Fruit fly (Drosophila melanogaster) whole organism, adult: Measurements from ENCODE around the gene CG6738.

Source experiments
- CG11617 ChIP-seq: fragments of 200-800 bp; sonication (Bioruptor generic); optimal IDR thresholded peaks from 2 replicates; lab custom pipeline; 2017; ENCODE audit warnings: mild to moderate bottlenecking, missing biosample characterization, missing genetic modification reagents, missing genetic modification characterization
- CG12768 ChIP-seq: fragments of 200-800 bp; sonication (Bioruptor generic); optimal IDR thresholded peaks from 2 replicates; lab custom pipeline; 2017; ENCODE audit warnings: missing biosample characterization, missing genetic modification characterization, mild to moderate bottlenecking, moderate library complexity, missing genetic modification reagents
- CG7045 ChIP-seq: fragments of 200-800 bp; sonication (Bioruptor generic); optimal IDR thresholded peaks from 2 replicates; lab custom pipeline; 2017; ENCODE audit warnings: missing biosample characterization, mild to moderate bottlenecking, missing genetic modification characterization
- Hr96 ChIP-seq: fragments of 200-800 bp; sonication (Bioruptor generic); optimal IDR thresholded peaks from 2 replicates; lab custom pipeline; 2016; ENCODE audit warnings: missing biosample characterization, missing genetic modification characterization
- Mnt ChIP-seq: fragments of 200-800 bp; sonication (Bioruptor generic); optimal IDR thresholded peaks from 2 replicates; lab custom pipeline; 2016; ENCODE audit warnings: missing biosample characterization, mild to moderate bottlenecking, missing genetic modification characterization
- bab1 ChIP-seq: fragments of 200-800 bp; sonication (Bioruptor generic); optimal IDR thresholded peaks from 3 replicates; lab custom pipeline; 2019; ENCODE audit warnings: missing biosample characterization, mild to moderate bottlenecking, missing genetic modification characterization, moderate library complexity
- pad ChIP-seq: fragments of 200-800 bp; sonication (Bioruptor generic); optimal IDR thresholded peaks from 3 replicates; lab custom pipeline; 2017; ENCODE audit warnings: missing biosample characterization, missing genetic modification characterization, mild to moderate bottlenecking, moderate library complexity, missing genetic modification reagents

DNA sequence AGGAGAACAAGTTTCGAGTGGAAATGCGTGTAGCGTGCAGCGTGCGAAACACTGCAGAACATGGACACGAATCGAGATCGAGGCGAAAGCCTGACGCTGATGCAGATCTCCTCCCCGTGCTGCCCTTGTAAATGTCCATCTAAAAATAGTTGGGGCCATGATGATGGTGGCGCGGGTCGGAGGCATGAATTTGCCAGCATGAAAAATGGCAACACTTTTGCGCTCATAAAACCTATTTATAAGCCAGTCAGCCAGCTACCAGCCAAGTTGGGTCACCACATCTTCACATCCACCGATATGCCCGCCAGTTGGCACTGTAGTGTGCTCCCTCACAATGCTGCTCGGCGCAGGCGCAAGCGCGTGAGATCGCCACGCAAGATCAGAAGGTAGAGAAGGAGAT is 49.1 kb downstream of the CG6738 start:
- no peak for TF ChIP-seq pad (GFP tag; lab: Kevin White, UChicago)
- TF ChIP-seq bab1 (GFP tag; lab: Kevin White, UChicago), result no peak
- TF ChIP-seq Hr96 (GFP tag; lab: Kevin White, UChicago), result no peak
- TF ChIP-seq CG12768, result no peak
- TF ChIP-seq CG11617 (GFP tag; lab: Kevin White, UChicago), result no peak
- no peak for TF ChIP-seq CG7045 (GFP tag; lab: Kevin White, UChicago)
- no peak for TF ChIP-seq Mnt (GFP tag; lab: Kevin White, UChicago)
